Worm (Caenorhabditis elegans): ENCODE data around the gene ZK757.2.

- TF ChIP-seq tra-4 (tag; optimal IDR thresholded peaks at IDR 0.05): no peak
- TF ChIP-seq ama-1 (optimal IDR thresholded peaks at IDR 0.05): no peak
- no peak for TF ChIP-seq ceh-13 (GFP tag; optimal IDR thresholded peaks at IDR 0.05)
- TF ChIP-seq aly-1 (tag; optimal IDR thresholded peaks at IDR 0.05): no peak
- no peak for TF ChIP-seq scrt-1 (GFP tag; IDR thresholded peaks at IDR 0.05)
- no peak for TF ChIP-seq flt-1 (GFP tag; IDR thresholded peaks at IDR 0.05)
- TF ChIP-seq tbx-37 (GFP tag; conservative IDR thresholded peaks at IDR 0.05): no peak
- TF ChIP-seq hnd-1 (tag; optimal IDR thresholded peaks at IDR 0.05): no peak
- no peak for TF ChIP-seq hmbx-1 (tag; optimal IDR thresholded peaks at IDR 0.05)
Measured at ce11 chrIII:9913722-9914121, 35.0 kb upstream of the ZK757.2 start, which contains the start of gene cbp-3.

Measured in whole organism, early embryonic.